Worm (Caenorhabditis elegans): ENCODE results near the gene clec-161.

- TF ChIP-seq flt-1 (GFP tag; IDR thresholded peaks at IDR 0.05) (no peak), cog-1 (tag; optimal IDR thresholded peaks at IDR 0.05) (no peak), ztf-23 (GFP tag; IDR thresholded peaks at IDR 0.05) (no peak)
Observed at ce11 chrIII:9558463-9558862, 50.1 kb downstream of the clec-161 start, which contains the start of gene C48B4.6.
